Fruit fly (Drosophila melanogaster): ENCODE data around the gene CG15385.
A peak's percentile ranks its signal among the peaks of the same experiment; 100 is the strongest.

Gene CG15385

dm6 chr2L:2200136-2201036 lies 12.0 kb downstream of the CG15385 start:
- TF ChIP-seq ftz-f1 (GFP tag; optimal IDR thresholded peaks at IDR 0.05) = peak; percentile 94
- peak; percentile 40 for TF ChIP-seq ab (GFP tag; optimal IDR thresholded peaks at IDR 0.05)
- no peak for TF ChIP-seq bab2 (GFP tag; optimal IDR thresholded peaks at IDR 0.05)
- TF ChIP-seq ken (GFP tag; IDR thresholded peaks at IDR 0.05) = no peak
- TF ChIP-seq CG13624 (GFP tag; optimal IDR thresholded peaks at IDR 0.05) = no peak
- peak; percentile 61 for TF ChIP-seq sug (tag; optimal IDR thresholded peaks at IDR 0.05)
- TF ChIP-seq Pdp1 (GFP tag; optimal IDR thresholded peaks at IDR 0.05) = peak in 1 of 2 experiments; percentile 100
- TF ChIP-seq Hmr (GFP tag; optimal IDR thresholded peaks at IDR 0.05) = peak; percentile 7
- TF ChIP-seq CG3163 (GFP tag; optimal IDR thresholded peaks at IDR 0.05) = peak; percentile 48
- TF ChIP-seq pros (GFP tag; optimal IDR thresholded peaks at IDR 0.05) = peak; percentile 84
- TF ChIP-seq gsb (GFP tag; IDR thresholded peaks at IDR 0.05) = no peak
- peak; percentile 85 for TF ChIP-seq CG10431 (GFP tag; optimal IDR thresholded peaks at IDR 0.05)
- no peak for TF ChIP-seq nerfin-2 (GFP tag; IDR thresholded peaks at IDR 0.05; ENCODE audit: partially characterized antibody)
- no peak for TF ChIP-seq HLH4C (GFP tag; IDR thresholded peaks at IDR 0.05; ENCODE audit: partially characterized antibody)
- peak; percentile 12 for TF ChIP-seq kah (GFP tag; optimal IDR thresholded peaks at IDR 0.05)
- no peak for TF ChIP-seq CG8944 (GFP tag; optimal IDR thresholded peaks at IDR 0.05)
- no peak for TF ChIP-seq Tbp (GFP tag; optimal IDR thresholded peaks at IDR 0.05)
- peak in 1 of 2 experiments; percentile 53 for TF ChIP-seq Hr78 (GFP tag; optimal IDR thresholded peaks at IDR 0.05)
- TF ChIP-seq CG1832 (GFP tag; optimal IDR thresholded peaks at IDR 0.05) = peak; percentile 83
- no peak for TF ChIP-seq ap (GFP tag; IDR thresholded peaks at IDR 0.05)
- TF ChIP-seq CG10543 (GFP tag; optimal IDR thresholded peaks at IDR 0.05) = peak; percentile 58
- no peak for TF ChIP-seq CG12299 (tag; optimal IDR thresholded peaks at IDR 0.05)
- TF ChIP-seq abd-A (tag; optimal IDR thresholded peaks at IDR 0.05) = peak; percentile 46
- peak; percentile 3 for TF ChIP-seq mirr (GFP tag; optimal IDR thresholded peaks at IDR 0.05)
- TF ChIP-seq Eip74EF (GFP tag; optimal IDR thresholded peaks at IDR 0.05) = peak in 1 of 2 experiments; percentile 10
- TF ChIP-seq Max (GFP tag; optimal IDR thresholded peaks at IDR 0.05) = no peak
- peak; percentile 61 for TF ChIP-seq Deaf1 (tag; optimal IDR thresholded peaks at IDR 0.05)
- no peak for TF ChIP-seq CoRest (tag; optimal IDR thresholded peaks at IDR 0.05)
- no peak for TF ChIP-seq CG14860 (GFP tag; IDR thresholded peaks at IDR 0.05; ENCODE audit: partially characterized antibody)
- TF ChIP-seq ato (GFP tag; IDR thresholded peaks at IDR 0.05; ENCODE audit: partially characterized antibody) = no peak
- TF ChIP-seq cg (GFP tag; optimal IDR thresholded peaks at IDR 0.05) = peak; percentile 89
- TF ChIP-seq rib (GFP tag; IDR thresholded peaks at IDR 0.05) = no peak
- peak; percentile 33 for TF ChIP-seq lbe (GFP tag; optimal IDR thresholded peaks at IDR 0.05)
- TF ChIP-seq HLHmδ (GFP tag; optimal IDR thresholded peaks at IDR 0.05) = peak; percentile 63
- peak; percentile 4 for TF ChIP-seq CG6254 (GFP tag; optimal IDR thresholded peaks at IDR 0.05)
- no peak for TF ChIP-seq CG11093 (GFP tag; IDR thresholded peaks at IDR 0.05)
- TF ChIP-seq Kr (GFP tag; optimal IDR thresholded peaks at IDR 0.05) = no peak
- TF ChIP-seq prd (optimal IDR thresholded peaks at IDR 0.05) = no peak
- TF ChIP-seq prd (GFP tag; IDR thresholded peaks at IDR 0.05) = no peak
- TF ChIP-seq CG17802 (tag; optimal IDR thresholded peaks at IDR 0.05) = no peak
- peak; percentile 11 for TF ChIP-seq CG12071 (GFP tag; optimal IDR thresholded peaks at IDR 0.05)
- no peak for TF ChIP-seq pita (GFP tag; optimal IDR thresholded peaks at IDR 0.05)
- TF ChIP-seq zfh1 (GFP tag; IDR thresholded peaks at IDR 0.05) = no peak
- peak; percentile 58 for TF ChIP-seq Med (GFP tag)
- TF ChIP-seq CG30403 (GFP tag; optimal IDR thresholded peaks at IDR 0.05) = no peak
- peak; percentile 63 for TF ChIP-seq CG8478 (optimal IDR thresholded peaks at IDR 0.05)
- peak; percentile 81 for TF ChIP-seq CG12769 (tag; optimal IDR thresholded peaks at IDR 0.05)
- TF ChIP-seq PHDP (tag; optimal IDR thresholded peaks at IDR 0.05) = no peak
